Worm (Caenorhabditis elegans): ENCODE measurements around the gene C04C11.1.
A peak's percentile ranks its signal among the peaks of the same experiment; 100 is the strongest.

The C04C11.1 gene

DNA sequence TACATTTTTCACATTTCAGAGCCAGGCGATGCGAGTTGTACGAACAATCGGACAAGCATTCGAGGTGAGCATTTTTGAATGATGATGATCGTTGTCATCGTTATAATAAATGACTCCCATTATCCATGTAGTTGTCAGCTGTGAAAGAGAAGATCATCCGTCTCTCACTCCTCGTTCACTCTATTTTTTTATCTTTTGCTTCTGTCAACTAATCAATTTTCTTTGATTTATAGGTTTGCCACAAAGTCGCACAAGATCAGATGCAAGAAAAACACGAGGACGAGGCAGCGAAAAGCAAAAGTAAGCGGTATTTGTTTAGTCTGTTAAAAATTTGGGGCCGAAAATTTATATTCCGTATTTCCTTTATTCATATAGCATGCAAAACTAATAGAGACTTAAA lies 36.1 kb downstream of the C04C11.1 start:
- no peak for TF ChIP-seq elt-1 (tag; optimal IDR thresholded peaks at IDR 0.05)
- TF ChIP-seq sma-9 (GFP tag; optimal IDR thresholded peaks at IDR 0.05): peak; percentile 42
- no peak for TF ChIP-seq sma-9 (tag; optimal IDR thresholded peaks at IDR 0.05)
- TF ChIP-seq nhr-129 (tag; optimal IDR thresholded peaks at IDR 0.05): peak; percentile 15
- peak; percentile 52 for TF ChIP-seq mab-5 (tag; optimal IDR thresholded peaks at IDR 0.05)
- peak in 1 of 2 experiments; percentile 23 for TF ChIP-seq lsy-2 (tag; optimal IDR thresholded peaks at IDR 0.05)
- TF ChIP-seq C34F6.9 (tag; optimal IDR thresholded peaks at IDR 0.05): peak; percentile 14

DNA sequence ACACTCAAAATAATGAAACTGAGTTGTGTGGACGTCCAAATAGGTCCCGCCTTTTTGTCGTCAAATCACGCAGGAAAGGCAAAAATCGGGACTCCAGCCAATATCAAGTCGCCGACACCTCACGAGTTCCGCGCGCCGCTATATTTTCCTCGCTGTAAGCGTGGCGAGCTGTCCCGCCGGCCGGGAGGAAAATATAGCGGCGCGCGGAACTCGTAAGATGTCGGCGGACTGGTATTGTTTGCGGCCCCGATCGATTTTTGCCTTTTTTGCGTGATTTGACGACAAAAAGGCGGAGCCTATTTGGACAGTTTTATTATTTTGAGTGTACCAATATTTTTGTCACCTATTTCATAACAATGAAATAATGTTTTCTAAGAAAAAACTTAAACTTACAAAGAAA lies 42.4 kb downstream of the C04C11.1 start:
- TF ChIP-seq snpc-4 (tag; optimal IDR thresholded peaks at IDR 0.05) (peak; percentile 4), nhr-77 (tag; optimal IDR thresholded peaks at IDR 0.05) (no peak)

DNA sequence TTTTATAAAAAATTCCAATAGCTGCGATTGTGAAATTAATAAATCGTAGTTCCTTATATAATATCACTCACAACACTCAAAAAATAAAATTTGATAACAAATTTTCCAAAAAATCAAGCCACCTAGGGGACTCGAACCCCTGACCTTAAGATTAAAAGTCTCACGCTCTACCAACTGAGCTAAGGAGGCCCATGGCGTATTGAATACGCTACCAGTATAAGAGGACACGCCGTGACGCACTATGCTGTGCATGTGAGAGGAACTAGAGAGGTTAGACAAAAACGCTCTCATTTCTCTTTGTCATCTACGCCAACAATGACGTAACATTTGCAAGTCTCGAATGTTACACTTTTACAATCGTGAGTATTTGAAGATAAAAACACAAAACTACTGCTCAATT lies 43.4 kb downstream of the C04C11.1 start:
- peak; percentile 78 for TF ChIP-seq mab-5 (tag; optimal IDR thresholded peaks at IDR 0.05)
- TF ChIP-seq unc-62 (GFP tag; optimal IDR thresholded peaks at IDR 0.05): peak; percentile 7
- TF ChIP-seq ceh-82 (tag; optimal IDR thresholded peaks at IDR 0.05): no peak
- TF ChIP-seq nhr-12 (tag; optimal IDR thresholded peaks at IDR 0.05): no peak
- no peak for TF ChIP-seq ZK546.5 (tag; optimal IDR thresholded peaks at IDR 0.05)
- peak; percentile 83 for TF ChIP-seq egl-27 (tag; optimal IDR thresholded peaks at IDR 0.05)
- peak; percentile 76 for TF ChIP-seq ama-1 (optimal IDR thresholded peaks at IDR 0.05)
- TF ChIP-seq mbf-1 (tag; optimal IDR thresholded peaks at IDR 0.05): no peak
- peak; percentile 25 to 77 for TF ChIP-seq mdl-1 (tag; optimal IDR thresholded peaks at IDR 0.05)
- TF ChIP-seq lin-11 (tag; optimal IDR thresholded peaks at IDR 0.05): peak; percentile 64
- peak; percentile 8 for TF ChIP-seq nhr-10 (tag; optimal IDR thresholded peaks at IDR 0.05)
- TF ChIP-seq gmeb-1 (tag; optimal IDR thresholded peaks at IDR 0.05): peak; percentile 70
- TF ChIP-seq skn-1 (tag; optimal IDR thresholded peaks at IDR 0.05): peak; percentile 45
- peak; percentile 83 for TF ChIP-seq nhr-21 (tag; optimal IDR thresholded peaks at IDR 0.05)
- no peak for TF ChIP-seq ceh-16 (tag; optimal IDR thresholded peaks at IDR 0.05)
- TF ChIP-seq snpc-4 (tag; optimal IDR thresholded peaks at IDR 0.05): peak; percentile 80
- no peak for TF ChIP-seq elt-3 (tag; optimal IDR thresholded peaks at IDR 0.05)
- peak; percentile 94 for TF ChIP-seq sma-9 (GFP tag; optimal IDR thresholded peaks at IDR 0.05)
- no peak for TF ChIP-seq sma-9 (tag; optimal IDR thresholded peaks at IDR 0.05)
- TF ChIP-seq nhr-23 (tag; optimal IDR thresholded peaks at IDR 0.05): no peak
- peak; percentile 83 for TF ChIP-seq nhr-6 (tag; optimal IDR thresholded peaks at IDR 0.05)
- peak; percentile 90 for TF ChIP-seq crh-2 (tag; optimal IDR thresholded peaks at IDR 0.05)
- TF ChIP-seq unc-39 (tag; optimal IDR thresholded peaks at IDR 0.05): no peak
- peak; percentile 91 for TF ChIP-seq fos-1 (tag; optimal IDR thresholded peaks at IDR 0.05)
- TF ChIP-seq dmd-4 (tag; optimal IDR thresholded peaks at IDR 0.05): no peak
- peak; percentile 5 for TF ChIP-seq blmp-1 (tag; optimal IDR thresholded peaks at IDR 0.05; ENCODE audit: insufficient read depth)
- peak; percentile 86 for TF ChIP-seq lin-13 (GFP tag; optimal IDR thresholded peaks at IDR 0.05)
- TF ChIP-seq ztf-11 (tag; optimal IDR thresholded peaks at IDR 0.05): no peak
- TF ChIP-seq nhr-25 (tag; optimal IDR thresholded peaks at IDR 0.05): peak; percentile 78
- TF ChIP-seq zag-1 (tag; optimal IDR thresholded peaks at IDR 0.05): peak; percentile 81
- TF ChIP-seq lsy-2 (tag; optimal IDR thresholded peaks at IDR 0.05): peak; percentile 79 to 86
- peak; percentile 93 for TF ChIP-seq ztf-4 (tag; optimal IDR thresholded peaks at IDR 0.05)
- peak; percentile 84 for TF ChIP-seq C34F6.9 (tag; optimal IDR thresholded peaks at IDR 0.05)
- TF ChIP-seq peb-1 (tag; optimal IDR thresholded peaks at IDR 0.05): no peak
- peak; percentile 99 for TF ChIP-seq nhr-129 (tag; optimal IDR thresholded peaks at IDR 0.05)
- TF ChIP-seq sma-3 (GFP tag; optimal IDR thresholded peaks at IDR 0.05): peak; percentile 79
- TF ChIP-seq elt-1 (tag; optimal IDR thresholded peaks at IDR 0.05): no peak
- peak; percentile 79 for TF ChIP-seq sem-4 (tag; optimal IDR thresholded peaks at IDR 0.05)
- peak; percentile 34 for TF ChIP-seq nhr-77 (tag; optimal IDR thresholded peaks at IDR 0.05)
- peak; percentile 36 for TF ChIP-seq nhr-237 (tag; optimal IDR thresholded peaks at IDR 0.05)
- no peak for TF ChIP-seq alr-1 (tag; optimal IDR thresholded peaks at IDR 0.05)
- peak; percentile 91 for TF ChIP-seq F13H6.1 (tag; optimal IDR thresholded peaks at IDR 0.05)
- TF ChIP-seq unc-55 (GFP tag; optimal IDR thresholded peaks at IDR 0.05): peak; percentile 95
- peak; percentile 0 for TF ChIP-seq R02D3.7 (tag; optimal IDR thresholded peaks at IDR 0.05)
- peak; percentile 81 for TF ChIP-seq Y55F3AM.14 (GFP tag; optimal IDR thresholded peaks at IDR 0.05)
- TF ChIP-seq nhr-11 (tag; optimal IDR thresholded peaks at IDR 0.05): peak; percentile 57
- TF ChIP-seq ztf-1 (GFP tag; conservative IDR thresholded peaks at IDR 0.05): no peak
- no peak for TF ChIP-seq aly-2 (tag; optimal IDR thresholded peaks at IDR 0.05)
- no peak for TF ChIP-seq lin-39 (tag; optimal IDR thresholded peaks at IDR 0.05)
